Fruit fly (Drosophila melanogaster): Measurements from ENCODE around the gene dpr4.

dpr4 gene

DNA sequence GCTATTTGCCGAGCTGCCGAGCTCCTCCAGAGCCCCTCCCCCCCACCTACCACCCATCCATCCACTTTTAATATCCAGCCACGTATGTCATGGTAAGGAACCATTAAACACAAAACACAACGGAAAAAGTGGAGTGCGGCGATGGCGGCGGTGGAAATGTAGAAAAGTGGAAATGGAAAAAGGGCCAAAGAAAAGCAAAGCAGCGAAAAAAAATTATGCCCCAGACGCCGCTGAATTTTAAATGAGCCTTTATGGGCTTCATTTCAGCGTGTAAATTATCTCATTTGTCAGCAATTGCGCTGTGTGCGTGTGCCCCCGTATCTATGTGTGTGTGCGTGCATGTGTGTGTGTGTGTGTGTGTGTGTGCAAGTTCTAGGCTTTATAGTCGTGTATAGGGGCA is 8.3 kb upstream of the dpr4 start:
- TF ChIP-seq achi (GFP tag; optimal IDR thresholded peaks at IDR 0.05) = no peak
- TF ChIP-seq topi (GFP tag; optimal IDR thresholded peaks at IDR 0.05) = no peak
- TF ChIP-seq cyc (GFP tag; optimal IDR thresholded peaks at IDR 0.05) = no peak
- TF ChIP-seq CG9139 (GFP tag; optimal IDR thresholded peaks at IDR 0.05) = no peak
- no peak for TF ChIP-seq CG6854 (GFP tag; optimal IDR thresholded peaks at IDR 0.05)
- TF ChIP-seq lz (GFP tag; optimal IDR thresholded peaks at IDR 0.05) = no peak
- no peak for TF ChIP-seq CG10669 (GFP tag; optimal IDR thresholded peaks at IDR 0.05)

DNA sequence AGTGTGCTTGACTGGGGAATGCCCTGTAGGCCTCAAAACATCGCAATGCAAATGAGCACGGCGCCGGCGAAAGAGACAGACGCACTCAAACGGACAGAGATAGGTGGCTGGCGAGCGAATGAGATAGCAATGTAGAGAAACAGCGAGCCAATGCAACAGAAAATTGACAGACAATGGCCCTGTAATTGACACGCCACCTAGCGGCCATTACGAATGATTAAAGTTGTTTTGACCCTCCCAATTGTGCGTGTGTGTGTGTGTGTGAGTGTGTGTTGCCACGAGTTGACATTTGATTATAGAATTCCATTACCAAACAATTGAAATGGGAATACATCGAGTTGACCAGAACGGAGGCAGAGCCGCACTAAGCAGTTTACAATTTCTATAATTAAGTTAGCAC is 1.4 kb upstream of the dpr4 start:
- TF ChIP-seq net (GFP tag; optimal IDR thresholded peaks at IDR 0.05) (no peak), OdsH (GFP tag; optimal IDR thresholded peaks at IDR 0.05) (no peak), CG8319 (GFP tag; optimal IDR thresholded peaks at IDR 0.05) (no peak), Ets96B (tag; optimal IDR thresholded peaks at IDR 0.05) (no peak), CG16779 (tag; optimal IDR thresholded peaks at IDR 0.05) (no peak), CG6854 (GFP tag; optimal IDR thresholded peaks at IDR 0.05) (no peak), CG7368 (GFP tag; optimal IDR thresholded peaks at IDR 0.05) (no peak), Smox (GFP tag; optimal IDR thresholded peaks at IDR 0.05) (no peak), topi (GFP tag; optimal IDR thresholded peaks at IDR 0.05) (no peak), Hr39 (GFP tag; optimal IDR thresholded peaks at IDR 0.05) (no peak)

DNA sequence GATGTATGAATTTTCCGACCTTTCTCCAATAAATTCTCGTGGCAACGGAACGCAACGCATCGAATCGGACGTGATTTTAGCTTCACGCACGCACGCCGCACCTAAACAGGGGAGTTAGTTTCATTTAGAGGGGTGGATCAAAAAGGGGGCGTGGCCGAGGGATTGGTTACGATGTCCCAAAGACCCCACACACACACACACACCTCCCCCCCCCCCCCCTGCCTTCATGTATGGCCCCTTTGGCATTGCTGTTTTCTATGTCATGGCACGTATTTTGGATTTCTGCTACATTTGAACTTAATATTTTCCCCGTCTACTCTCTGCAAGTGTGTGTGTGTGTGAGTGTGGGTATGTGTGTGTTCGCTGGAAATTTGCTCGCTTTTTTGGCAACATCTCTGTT is 10.9 kb downstream of the dpr4 start:
- TF ChIP-seq Eip78C (GFP tag) (no peak), Smox (GFP tag; optimal IDR thresholded peaks at IDR 0.05) (no peak), CG3919 (GFP tag; optimal IDR thresholded peaks at IDR 0.05) (no peak), eg (GFP tag; IDR thresholded peaks at IDR 0.05) (no peak), CG11762 (GFP tag; optimal IDR thresholded peaks at IDR 0.05; ENCODE audit: insufficient read depth) (no peak), net (GFP tag; optimal IDR thresholded peaks at IDR 0.05) (no peak), CG11902 (GFP tag; optimal IDR thresholded peaks at IDR 0.05) (no peak), CG9139 (GFP tag; optimal IDR thresholded peaks at IDR 0.05) (no peak), pdm3 (GFP tag; optimal IDR thresholded peaks at IDR 0.05) (no peak), Sox15 (GFP tag; optimal IDR thresholded peaks at IDR 0.05) (no peak)

DNA sequence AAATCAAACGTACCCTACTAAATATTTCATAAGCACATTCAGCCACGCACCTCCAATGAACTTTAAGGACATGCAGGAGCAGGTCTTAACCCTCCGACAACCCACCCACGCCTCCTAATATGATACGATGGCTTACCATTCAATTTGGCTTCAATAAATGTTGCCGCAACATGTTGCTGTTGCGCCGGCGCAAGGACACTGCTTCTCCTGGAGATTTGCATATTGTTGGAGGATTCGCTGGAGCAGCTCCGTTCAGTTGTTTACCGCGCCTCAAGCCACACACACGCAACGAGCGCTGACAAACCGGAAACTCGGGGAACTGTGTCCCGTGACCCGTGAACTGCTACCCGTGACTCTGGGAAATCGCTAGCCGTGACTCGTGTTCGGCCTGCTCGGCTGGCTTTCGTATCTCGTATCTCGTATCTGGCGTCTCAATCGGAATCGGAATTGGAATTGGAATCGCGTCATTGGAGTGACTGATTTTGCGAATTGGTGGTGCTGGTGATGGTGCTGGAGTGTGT is 43.0 kb downstream of the dpr4 start, which contains the start of gene dpr5:
Gene dpr5 (plus strand): TSS at position 270 of the 521 bp plus-strand sequence.
- no peak for TF ChIP-seq CG11902 (GFP tag; optimal IDR thresholded peaks at IDR 0.05)
- no peak for TF ChIP-seq OdsH (GFP tag; optimal IDR thresholded peaks at IDR 0.05)
- TF ChIP-seq CG9139 (GFP tag; optimal IDR thresholded peaks at IDR 0.05) = no peak
- TF ChIP-seq pdm3 (GFP tag; optimal IDR thresholded peaks at IDR 0.05) = no peak
- TF ChIP-seq Sox14 (GFP tag; optimal IDR thresholded peaks at IDR 0.05) = no peak

DNA sequence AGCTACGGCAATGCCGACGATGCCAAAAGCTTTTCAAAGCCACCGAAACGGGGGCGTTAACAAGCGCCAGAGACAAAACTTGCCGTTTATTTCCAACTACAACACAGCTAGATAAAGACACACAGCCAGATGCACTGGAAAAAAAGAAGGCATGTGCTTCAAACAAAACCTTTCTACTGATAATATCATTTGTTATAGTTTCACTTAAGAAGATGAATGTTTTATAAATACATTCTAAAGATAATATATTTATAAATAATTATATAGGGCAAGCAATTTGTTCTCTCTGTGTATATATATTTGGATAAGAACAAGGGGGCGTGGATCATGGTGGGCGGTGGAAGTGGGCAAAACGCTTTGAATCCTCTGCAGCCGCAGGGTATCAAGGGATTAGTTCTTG is 52.5 kb downstream of the dpr4 start:
- TF ChIP-seq vri (GFP tag; optimal IDR thresholded peaks at IDR 0.05) (no peak), CG34406 (GFP tag; optimal IDR thresholded peaks at IDR 0.05) (no peak), CG8319 (GFP tag; optimal IDR thresholded peaks at IDR 0.05) (no peak), CG6792 (GFP tag; optimal IDR thresholded peaks at IDR 0.05) (no peak)

Data from whole organism, prepupa.